Fruit fly (Drosophila melanogaster): ENCODE results near the gene CG12395.

CG12395 gene

dm6 chrX:16105715-16106114, 43.0 kb upstream of the CG12395 start (continued):
- peak; percentile 9 for TF ChIP-seq B-H2 (GFP tag; optimal IDR thresholded peaks at IDR 0.05)
- TF ChIP-seq sisA (GFP tag; IDR thresholded peaks at IDR 0.05), result peak; percentile 48
- no peak for TF ChIP-seq BtbVII (GFP tag; optimal IDR thresholded peaks at IDR 0.05)
- no peak for TF ChIP-seq lov (optimal IDR thresholded peaks at IDR 0.05)
- 0 out of 3 replicates have a peak, but pooled peaks have one; percentile 6 for TF ChIP-seq lov (GFP tag; IDR thresholded peaks at IDR 0.05)
- peak; percentile 50 for TF ChIP-seq grn (GFP tag; optimal IDR thresholded peaks at IDR 0.05)
- no peak for TF ChIP-seq Xrp1 (GFP tag; IDR thresholded peaks at IDR 0.05)
- no peak for TF ChIP-seq cad (GFP tag; optimal IDR thresholded peaks at IDR 0.05)
- peak; percentile 18 for TF ChIP-seq gro (GFP tag; optimal IDR thresholded peaks at IDR 0.05)
- no peak for TF ChIP-seq Hr78 (GFP tag; optimal IDR thresholded peaks at IDR 0.05)
- no peak for TF ChIP-seq CG30431 (GFP tag; optimal IDR thresholded peaks at IDR 0.05)
- TF ChIP-seq MTF-1 (GFP tag; optimal IDR thresholded peaks at IDR 0.05; ENCODE audit: borderline replicate concordance), result peak; percentile 36
- TF ChIP-seq CG11504 (tag; optimal IDR thresholded peaks at IDR 0.05), result peak; percentile 14
- peak; percentile 19 to 61 for TF ChIP-seq dpn (GFP tag; optimal IDR thresholded peaks at IDR 0.05)
- no peak for TF ChIP-seq Sry-δ (GFP tag; optimal IDR thresholded peaks at IDR 0.05)
- TF ChIP-seq CG15479 (GFP tag; optimal IDR thresholded peaks at IDR 0.05), result no peak
- no peak for TF ChIP-seq CG16813 (GFP tag; IDR thresholded peaks at IDR 0.05; ENCODE audit: partially characterized antibody)
- peak; percentile 46 for TF ChIP-seq az2 (GFP tag; optimal IDR thresholded peaks at IDR 0.05)
- no peak for TF ChIP-seq HLHmδ (GFP tag; optimal IDR thresholded peaks at IDR 0.05)
- no peak for TF ChIP-seq cwo (GFP tag; optimal IDR thresholded peaks at IDR 0.05)
- TF ChIP-seq Hmr (GFP tag; optimal IDR thresholded peaks at IDR 0.05), result peak; percentile 14
- no peak for TF ChIP-seq Eip74EF (GFP tag; optimal IDR thresholded peaks at IDR 0.05)
- peak; percentile 66 for TF ChIP-seq bab2 (GFP tag; optimal IDR thresholded peaks at IDR 0.05)
- TF ChIP-seq CG15696 (tag; optimal IDR thresholded peaks at IDR 0.05), result peak; percentile 26
- TF ChIP-seq CG7928 (GFP tag; optimal IDR thresholded peaks at IDR 0.05), result no peak
- TF ChIP-seq CG1647 (GFP tag; optimal IDR thresholded peaks at IDR 0.05), result no peak
- TF ChIP-seq jumu (GFP tag; optimal IDR thresholded peaks at IDR 0.05), result peak; percentile 52
- TF ChIP-seq CG4404 (GFP tag; IDR thresholded peaks at IDR 0.05), result peak; percentile 19; the same call in 1 of the 2 replicates
- no peak; the same call in 1 of the 2 replicates for TF ChIP-seq seq (GFP tag; IDR thresholded peaks at IDR 0.05)
- TF ChIP-seq slou (GFP tag; optimal IDR thresholded peaks at IDR 0.05), result no peak
- peak; percentile 36; the same call in 1 of the 3 replicates for TF ChIP-seq CG6791 (GFP tag; IDR thresholded peaks at IDR 0.05; ENCODE audit: partially characterized antibody)
- no peak for TF ChIP-seq Lim3 (GFP tag; IDR thresholded peaks at IDR 0.05)
- TF ChIP-seq fd102C (GFP tag; optimal IDR thresholded peaks at IDR 0.05), result no peak
- peak; percentile 62; the same call in 2 of the 3 replicates for TF ChIP-seq Mrtf (GFP tag; IDR thresholded peaks at IDR 0.05)
- TF ChIP-seq Rfx (GFP tag; IDR thresholded peaks at IDR 0.05), result peak; percentile 85
- TF ChIP-seq dysf (GFP tag; IDR thresholded peaks at IDR 0.05), result peak; percentile 66; the same call in 2 of the 3 replicates
- TF ChIP-seq CG18011 (GFP tag; optimal IDR thresholded peaks at IDR 0.05), result no peak
- peak; percentile 17; the same call in 1 of the 2 replicates for TF ChIP-seq E2f2 (GFP tag; IDR thresholded peaks at IDR 0.05)
- peak; percentile 59 for TF ChIP-seq CG14441 (GFP tag; IDR thresholded peaks at IDR 0.05)
- TF ChIP-seq Hmx (GFP tag; optimal IDR thresholded peaks at IDR 0.05), result no peak
- peak; percentile 56 for TF ChIP-seq CG9932 (GFP tag; IDR thresholded peaks at IDR 0.05)
- TF ChIP-seq CG1603 (tag; optimal IDR thresholded peaks at IDR 0.05), result peak; percentile 40
- 0 out of 2 replicates have a peak, but pooled peaks have one; percentile 19 for TF ChIP-seq CG11696 (GFP tag; IDR thresholded peaks at IDR 0.05)
- TF ChIP-seq CG17829 (tag; optimal IDR thresholded peaks at IDR 0.05), result peak; percentile 48
- TF ChIP-seq sr (GFP tag; IDR thresholded peaks at IDR 0.05), result no peak
- no peak for TF ChIP-seq CG10321 (GFP tag; IDR thresholded peaks at IDR 0.05)
- TF ChIP-seq Hsf (GFP tag; optimal IDR thresholded peaks at IDR 0.05), result peak; percentile 3
- peak; percentile 39; the same call in 1 of the 3 replicates for TF ChIP-seq H15 (GFP tag; IDR thresholded peaks at IDR 0.05)
- no peak for TF ChIP-seq Usf (GFP tag; optimal IDR thresholded peaks at IDR 0.05)
- no peak for TF ChIP-seq Asciz (GFP tag; optimal IDR thresholded peaks at IDR 0.05)
- TF ChIP-seq pros (GFP tag; optimal IDR thresholded peaks at IDR 0.05), result no peak
